Worm (Caenorhabditis elegans): ENCODE results near the gene ipla-3.

Gene ipla-3

ce11 chrV:20757255-20757654 is 28.2 kb upstream of the ipla-3 start:
- no peak for TF ChIP-seq Y95B8A.8 (GFP tag; IDR thresholded peaks at IDR 0.05)
- peak; percentile 66; the same call in 1 of the 2 replicates for TF ChIP-seq zfh-2 (GFP tag; conservative IDR thresholded peaks at IDR 0.05)

- peak; percentile 66 for TF ChIP-seq zfh-2 (GFP tag; conservative IDR thresholded peaks at IDR 0.05)
- no peak for TF ChIP-seq F22D6.2 (tag; optimal IDR thresholded peaks at IDR 0.05)
- peak; percentile 95 for TF ChIP-seq pha-4 (tag; optimal IDR thresholded peaks at IDR 0.05)
- peak; percentile 12 for TF ChIP-seq fkh-3 (tag; optimal IDR thresholded peaks at IDR 0.05)
- no peak for TF ChIP-seq F10E7.11 (tag; optimal IDR thresholded peaks at IDR 0.05)
Measured at ce11 chrV:20756385-20756996, 27.4 kb upstream of the ipla-3 start.

- TF ChIP-seq ztf-3 (GFP tag; optimal IDR thresholded peaks at IDR 0.05) (no peak), tbx-9 (tag; optimal IDR thresholded peaks at IDR 0.05; ENCODE audit: borderline replicate concordance) (no peak), nhr-80 (tag; optimal IDR thresholded peaks at IDR 0.05) (peak; percentile 3), lin-26 (GFP tag; IDR thresholded peaks at IDR 0.05) (no peak), mes-4 (tag; optimal IDR thresholded peaks at IDR 0.05) (no peak), F57A8.1 (GFP tag; optimal IDR thresholded peaks at IDR 0.05) (no peak), cebp-1 (GFP tag; IDR thresholded peaks at IDR 0.05) (no peak), cebp-1 (tag; optimal IDR thresholded peaks at IDR 0.05) (peak; percentile 51), B0035.1 (tag; optimal IDR thresholded peaks at IDR 0.05) (no peak), hlh-26 (GFP tag; conservative IDR thresholded peaks at IDR 0.05) (no peak)
Measured at ce11 chrV:20755494-20755893, 26.4 kb upstream of the ipla-3 start.

- TF ChIP-seq pha-4 (tag; optimal IDR thresholded peaks at IDR 0.05) (peak; percentile 70), ceh-91 (GFP tag; IDR thresholded peaks at IDR 0.05) (no peak)
Measured at ce11 chrV:20753838-20754503, 24.9 kb upstream of the ipla-3 start.

- TF ChIP-seq tbx-9 (tag; optimal IDR thresholded peaks at IDR 0.05; ENCODE audit: borderline replicate concordance) (no peak), dox-1 (GFP tag; IDR thresholded peaks at IDR 0.05) (peak; percentile 76), lir-1 (GFP tag; conservative IDR thresholded peaks at IDR 0.05) (no peak), him-1 (tag; optimal IDR thresholded peaks at IDR 0.05) (no peak), ztf-22 (GFP tag; optimal IDR thresholded peaks at IDR 0.05) (no peak), lin-26 (GFP tag; IDR thresholded peaks at IDR 0.05) (no peak), cebp-1 (GFP tag; IDR thresholded peaks at IDR 0.05) (no peak), cebp-1 (tag; optimal IDR thresholded peaks at IDR 0.05) (peak; percentile 0), nhr-120 (GFP tag; IDR thresholded peaks at IDR 0.05) (no peak), zfh-2 (GFP tag; conservative IDR thresholded peaks at IDR 0.05) (peak; percentile 68), dpl-1 (GFP tag; optimal IDR thresholded peaks at IDR 0.05) (no peak), zim-3 (tag; optimal IDR thresholded peaks at IDR 0.05) (no peak), hmg-1.2 (GFP tag; IDR thresholded peaks at IDR 0.05) (peak; percentile 32; the same call in 1 of the 2 replicates), mes-4 (tag; optimal IDR thresholded peaks at IDR 0.05) (no peak), F49E8.2 (tag; optimal IDR thresholded peaks at IDR 0.05; ENCODE audit: insufficient read depth) (no peak), snpc-3.4 (tag; optimal IDR thresholded peaks at IDR 0.05) (no peak), sptf-2 (GFP tag; optimal IDR thresholded peaks at IDR 0.05) (no peak), ets-4 (GFP tag; optimal IDR thresholded peaks at IDR 0.05) (no peak), gei-17 (GFP tag; optimal IDR thresholded peaks at IDR 0.05) (no peak), unc-62 (GFP tag; optimal IDR thresholded peaks at IDR 0.05) (no peak), F57A8.1 (GFP tag; optimal IDR thresholded peaks at IDR 0.05) (no peak), tlf-1 (GFP tag; optimal IDR thresholded peaks at IDR 0.05) (no peak), dpff-1 (tag; optimal IDR thresholded peaks at IDR 0.05) (no peak), B0261.1 (tag; optimal IDR thresholded peaks at IDR 0.05) (no peak), nfyb-1 (GFP tag; IDR thresholded peaks at IDR 0.05) (no peak), C17E4.6 (GFP tag; IDR thresholded peaks at IDR 0.05) (no peak), D2030.7 (GFP tag; IDR thresholded peaks at IDR 0.05) (no peak), let-607 (tag; optimal IDR thresholded peaks at IDR 0.05) (peak in 1 of 2 experiments; percentile 18), pha-4 (tag; optimal IDR thresholded peaks at IDR 0.05) (peak; percentile 82)
Measured at ce11 chrV:20752609-20753102, 23.6 kb upstream of the ipla-3 start, which contains the start of gene pha-4. Gene pha-4, plus strand, starts transcription at chrV:20753052.
